Fruit fly (Drosophila melanogaster) whole organism, embryonic: ENCODE results near the gene CG11598.

Experiments
- Atf-2 ChIP-seq: fragments of 200-800 bp; sonication (Bioruptor generic); optimal IDR thresholded peaks from 2 replicates; lab custom pipeline; 2016; ENCODE audit warnings: missing biosample characterization, missing genetic modification characterization
- Bgb ChIP-seq: fragments of 200-800 bp; sonication (Bioruptor generic); IDR thresholded peaks from 2 replicates; pipeline ENCODE4 v1.3.6; 2022; ENCODE audit warnings: missing biosample characterization, missing genetic modification characterization; ENCODE audit not compliant: partially characterized antibody
- BtbVII ChIP-seq: fragments of 200-800 bp; sonication (Bioruptor generic); optimal IDR thresholded peaks from 3 replicates; lab custom pipeline; 2017; ENCODE audit warnings: missing biosample characterization, mild to moderate bottlenecking, missing genetic modification characterization
- CG10321 ChIP-seq: fragments of 200-800 bp; sonication (Bioruptor generic); IDR thresholded peaks from 2 replicates; pipeline ENCODE4 v1.3.6; 2022; ENCODE audit warnings: missing biosample characterization, missing genetic modification characterization
- CG11398 ChIP-seq: fragments of 200-800 bp; sonication (Bioruptor generic); optimal IDR thresholded peaks from 2 replicates; lab custom pipeline; 2016; ENCODE audit warnings: missing biosample characterization, missing genetic modification characterization
- CG12744 ChIP-seq: fragments of 200-800 bp; sonication (Bioruptor generic); optimal IDR thresholded peaks from 2 replicates; lab custom pipeline; 2016; ENCODE audit warnings: missing biosample characterization, missing genetic modification characterization
- CG14965 ChIP-seq: fragments of 200-800 bp; sonication (Bioruptor generic); optimal IDR thresholded peaks from 2 replicates; lab custom pipeline; 2016; ENCODE audit warnings: missing biosample characterization, missing genetic modification characterization, borderline replicate concordance
- CG15269 ChIP-seq: fragments of 200-800 bp; sonication (Bioruptor generic); optimal IDR thresholded peaks from 2 replicates; lab custom pipeline; 2018; ENCODE audit warnings: missing biosample characterization, mild to moderate bottlenecking, missing genetic modification characterization, moderate library complexity
- CG1792 ChIP-seq: fragments of 200-800 bp; sonication (Bioruptor generic); optimal IDR thresholded peaks from 2 replicates; lab custom pipeline; 2016; ENCODE audit warnings: missing biosample characterization, missing genetic modification characterization
- CG18011 ChIP-seq: fragments of 200-800 bp; sonication (Bioruptor generic); optimal IDR thresholded peaks from 2 replicates; lab custom pipeline; 2017; ENCODE audit warnings: missing biosample characterization, missing genetic modification characterization, mild to moderate bottlenecking, moderate library complexity, missing genotype
- CG2120 ChIP-seq: fragments of 200-800 bp; sonication (Bioruptor generic); optimal IDR thresholded peaks from 3 replicates; lab custom pipeline; 2016; ENCODE audit warnings: missing biosample characterization, missing genetic modification characterization
- CG3163 ChIP-seq: fragments of 200-800 bp; sonication (Bioruptor generic); optimal IDR thresholded peaks from 3 replicates; lab custom pipeline; 2016; ENCODE audit warnings: missing biosample characterization, missing genetic modification characterization
- CG34376 ChIP-seq: fragments of 200-800 bp; sonication (Bioruptor generic); optimal IDR thresholded peaks from 2 replicates; lab custom pipeline; 2018; ENCODE audit warnings: missing biosample characterization, mild to moderate bottlenecking, missing genetic modification characterization
- CG4282 ChIP-seq: fragments of 200-800 bp; sonication (Bioruptor generic); optimal IDR thresholded peaks from 2 replicates; lab custom pipeline; 2016; ENCODE audit warnings: missing biosample characterization, missing genetic modification characterization
- CG4328 ChIP-seq: fragments of 200-800 bp; sonication (Bioruptor generic); optimal IDR thresholded peaks from 3 replicates; lab custom pipeline; 2017; ENCODE audit warnings: missing biosample characterization, missing genetic modification reagents, missing genetic modification characterization
- CG6654 ChIP-seq: fragments of 200-800 bp; sonication (Bioruptor generic); optimal IDR thresholded peaks from 2 replicates; lab custom pipeline; 2017; ENCODE audit warnings: missing biosample characterization, mild to moderate bottlenecking, missing genetic modification characterization
- CG8290 ChIP-seq, 3 experiments: fragments of 200-800 bp; sonication (Bioruptor generic); optimal IDR thresholded peaks; 2 replicates each; lab custom pipeline; 2016 to 2019; ENCODE audit warnings: missing biosample characterization in 3 of 3, missing genetic modification characterization in 3 of 3, mild to moderate bottlenecking in 2 of 3, moderate library complexity in 1 of 3
- CG9437 ChIP-seq: fragments of 200-800 bp; sonication (Bioruptor generic); optimal IDR thresholded peaks from 2 replicates; lab custom pipeline; 2018; ENCODE audit warnings: missing biosample characterization, mild to moderate bottlenecking, missing genetic modification characterization
- D ChIP-seq, 2 experiments: fragments of 200-800 bp in 1 of 2; fragments of >200 bp in 1 of 2; sonication (Bioruptor generic) in 1 of 2; optimal IDR thresholded peaks; 2 replicates in 1 of 2; 3 replicates in 1 of 2; lab custom pipeline; 2017; ENCODE audit warnings: mild to moderate bottlenecking in 1 of 2, missing biosample characterization in 1 of 2, missing genetic modification characterization in 1 of 2, missing genetic modification reagents in 1 of 2
- Dek ChIP-seq: fragments of 200-800 bp; sonication (Bioruptor generic); optimal IDR thresholded peaks from 3 replicates; lab custom pipeline; 2019; ENCODE audit warnings: missing biosample characterization, mild to moderate bottlenecking, missing genetic modification characterization, moderate library complexity
- Doc3 ChIP-seq: fragments of 200-800 bp; sonication (Bioruptor generic); IDR thresholded peaks from 3 replicates; pipeline ENCODE4 v1.3.6; 2022; ENCODE audit warnings: missing biosample characterization, missing genetic modification characterization; ENCODE audit not compliant: partially characterized antibody
- Fer2 ChIP-seq: fragments of 200-800 bp; sonication (Bioruptor generic); optimal IDR thresholded peaks from 2 replicates; lab custom pipeline; 2018; ENCODE audit warnings: missing biosample characterization, mild to moderate bottlenecking, missing genetic modification characterization, moderate library complexity
- Gug ChIP-seq: fragments of 200-800 bp; sonication (Bioruptor generic); IDR thresholded peaks from 4 replicates; pipeline ENCODE4 v1.3.6; 2022; ENCODE audit warnings: missing biosample characterization, missing genetic modification characterization
- Hand ChIP-seq: fragments of 200-800 bp; sonication (Bioruptor generic); optimal IDR thresholded peaks from 2 replicates; lab custom pipeline; 2017; ENCODE audit warnings: mild to moderate bottlenecking, missing biosample characterization, missing genetic modification reagents, missing genetic modification characterization
- Lhr ChIP-seq: fragments of 200-800 bp; sonication (Bioruptor generic); optimal IDR thresholded peaks from 3 replicates; lab custom pipeline; 2017; ENCODE audit warnings: mild to moderate bottlenecking, missing biosample characterization, missing genetic modification reagents, missing genetic modification characterization
- Max ChIP-seq: fragments of 200-800 bp; sonication (Bioruptor generic); optimal IDR thresholded peaks from 2 replicates; lab custom pipeline; 2016; ENCODE audit warnings: missing biosample characterization, mild to moderate bottlenecking, missing genetic modification characterization
- Mes4 ChIP-seq: fragments of 200-800 bp; sonication (Bioruptor generic); optimal IDR thresholded peaks from 2 replicates; lab custom pipeline; 2016; ENCODE audit warnings: missing biosample characterization, missing genetic modification characterization
- Neu2 ChIP-seq: fragments of 200-800 bp; sonication (Bioruptor generic); optimal IDR thresholded peaks from 3 replicates; lab custom pipeline; 2016; ENCODE audit warnings: missing biosample characterization, missing genetic modification characterization, borderline replicate concordance
- PHDP ChIP-seq: fragments of 200-800 bp; sonication (Bioruptor generic); optimal IDR thresholded peaks from 3 replicates; lab custom pipeline; 2018; ENCODE audit warnings: missing biosample characterization, mild to moderate bottlenecking, missing genetic modification characterization, moderate library complexity
- Ravus ChIP-seq: fragments of 200-800 bp; sonication (Bioruptor generic); IDR thresholded peaks from 2 replicates; pipeline ENCODE4 v1.3.6; 2022; ENCODE audit warnings: missing biosample characterization, missing genetic modification characterization
- Vsx1 ChIP-seq: fragments of 200-800 bp; sonication (Bioruptor generic); optimal IDR thresholded peaks from 2 replicates; lab custom pipeline; 2017; ENCODE audit warnings: missing biosample characterization, mild to moderate bottlenecking, missing genetic modification characterization, missing genetic modification reagents
- ato ChIP-seq: fragments of 200-800 bp; sonication (Bioruptor generic); IDR thresholded peaks from 2 replicates; pipeline ENCODE4 v1.3.6; 2022; ENCODE audit warnings: missing biosample characterization, missing genetic modification characterization; ENCODE audit not compliant: partially characterized antibody
- bcd ChIP-seq: fragments of 200-800 bp; sonication (Bioruptor generic); optimal IDR thresholded peaks from 2 replicates; lab custom pipeline; 2017; ENCODE audit warnings: missing biosample characterization, mild to moderate bottlenecking, missing genetic modification characterization
- chif ChIP-seq, 2 experiments: fragments of 200-800 bp; sonication (Bioruptor generic); optimal IDR thresholded peaks; 3 replicates each; lab custom pipeline; 2016; ENCODE audit warnings: missing biosample characterization in 2 of 2, missing genetic modification characterization in 2 of 2
- chm ChIP-seq: fragments of 200-800 bp; sonication (Bioruptor generic); IDR thresholded peaks from 2 replicates; pipeline ENCODE4 v1.3.6; 2022; ENCODE audit warnings: missing biosample characterization, missing genetic modification characterization
- dm ChIP-seq: fragments of 200-800 bp; sonication (Bioruptor generic); optimal IDR thresholded peaks from 3 replicates; lab custom pipeline; 2016; ENCODE audit warnings: missing biosample characterization, missing genetic modification characterization
- exex ChIP-seq: fragments of 200-800 bp; sonication (Bioruptor generic); optimal IDR thresholded peaks from 4 replicates; lab custom pipeline; 2018; ENCODE audit warnings: missing biosample characterization, mild to moderate bottlenecking, missing genetic modification characterization, moderate library complexity
- ftz-f1 ChIP-seq: fragments of 200-800 bp; sonication (Bioruptor generic); optimal IDR thresholded peaks from 2 replicates; lab custom pipeline; 2016; ENCODE audit warnings: missing biosample characterization, missing genetic modification characterization
- gem ChIP-seq: fragments of 200-800 bp; sonication (Bioruptor generic); optimal IDR thresholded peaks from 2 replicates; lab custom pipeline; 2019; ENCODE audit warnings: missing biosample characterization, mild to moderate bottlenecking, missing genetic modification characterization, moderate library complexity
- gsb ChIP-seq: fragments of 200-800 bp; sonication (Bioruptor generic); IDR thresholded peaks from 2 replicates; pipeline ENCODE4 v1.3.6; 2022; ENCODE audit warnings: missing biosample characterization, missing genetic modification characterization
- her ChIP-seq: fragments of 200-800 bp; sonication (Bioruptor generic); optimal IDR thresholded peaks from 2 replicates; lab custom pipeline; 2016; ENCODE audit warnings: missing biosample characterization, missing genetic modification characterization
- hkb ChIP-seq, 2 experiments: fragments of 200-800 bp in 1 of 2; fragments of >200 bp in 1 of 2; sonication (Bioruptor generic) in 1 of 2; IDR thresholded peaks in 1 of 2; optimal IDR thresholded peaks in 1 of 2; 2 replicates each; pipeline versions ENCODE4 v1.3.6 to Lab custom; 2017 to 2022; ENCODE audit warnings: missing biosample characterization in 1 of 2, missing genetic modification characterization in 1 of 2
- mld ChIP-seq: fragments of 200-800 bp; sonication (Bioruptor generic); IDR thresholded peaks from 3 replicates; pipeline ENCODE4 v1.3.6; 2022; ENCODE audit warnings: missing biosample characterization, missing genetic modification characterization; ENCODE audit not compliant: partially characterized antibody
- pb ChIP-seq: fragments of 200-800 bp; sonication (Bioruptor generic); optimal IDR thresholded peaks from 3 replicates; lab custom pipeline; 2016; ENCODE audit warnings: missing biosample characterization, missing genetic modification characterization
- pita ChIP-seq: fragments of 200-800 bp; sonication (Bioruptor generic); optimal IDR thresholded peaks from 2 replicates; lab custom pipeline; 2017; ENCODE audit warnings: missing biosample characterization, mild to moderate bottlenecking, missing genetic modification characterization
- pzg ChIP-seq: fragments of 200-800 bp; sonication (Bioruptor generic); optimal IDR thresholded peaks from 3 replicates; lab custom pipeline; 2018; ENCODE audit warnings: missing biosample characterization, mild to moderate bottlenecking, missing genetic modification characterization, moderate library complexity
- row ChIP-seq: fragments of 200-800 bp; sonication (Bioruptor generic); IDR thresholded peaks from 3 replicates; pipeline ENCODE4 v1.3.6; 2022; ENCODE audit warnings: missing biosample characterization, missing genetic modification characterization
- tna ChIP-seq: fragments of 200-800 bp; sonication (Bioruptor generic); IDR thresholded peaks from 2 replicates; pipeline ENCODE4 v1.3.6; 2022; ENCODE audit warnings: missing biosample characterization, missing genetic modification characterization; ENCODE audit not compliant: partially characterized antibody

The CG11598 gene

dm6 chr3R:12627691-12628148, 7.0 kb upstream of the CG11598 start, which contains the start of the genes Vha55 and Snx3 (continued):
- TF ChIP-seq CG4328 = no peak
- peak; percentile 98 for TF ChIP-seq pita
- no peak for TF ChIP-seq Ravus (GFP tag; lab: Robert Waterston, UW)
- no peak for TF ChIP-seq CG15269 (tag; lab: Kevin White, UChicago)
- peak; percentile 67 to 73 for TF ChIP-seq chif (GFP tag; optimal IDR thresholded peaks at IDR 0.05; lab: Kevin White, UChicago)
- TF ChIP-seq pb (GFP tag; lab: Kevin White, UChicago) = peak; percentile 73
- TF ChIP-seq bcd (GFP tag; lab: Kevin White, UChicago) = peak; percentile 73
- TF ChIP-seq CG10321 (GFP tag; lab: Robert Waterston, UW) = no peak
- TF ChIP-seq Neu2 (GFP tag; lab: Kevin White, UChicago) = no peak
- TF ChIP-seq BtbVII (GFP tag; lab: Kevin White, UChicago) = peak; percentile 44
- no peak for TF ChIP-seq CG9437 (GFP tag; lab: Kevin White, UChicago)
- peak; percentile 99 for TF ChIP-seq Lhr (GFP tag; lab: Kevin White, UChicago)
- TF ChIP-seq CG6654 (GFP tag; lab: Kevin White, UChicago) = no peak
- peak; percentile 89 for TF ChIP-seq her (GFP tag; lab: Kevin White, UChicago)
- peak; percentile 0 for TF ChIP-seq CG1792 (GFP tag; lab: Kevin White, UChicago)
- peak; percentile 74 for TF ChIP-seq Dek (tag; lab: Kevin White, UChicago)
- peak; percentile 38 for TF ChIP-seq CG14965 (GFP tag; lab: Kevin White, UChicago)
- peak; percentile 7 for TF ChIP-seq exex
- no peak for TF ChIP-seq tna (GFP tag; lab: Robert Waterston, UW)
- peak; percentile 78 for TF ChIP-seq ftz-f1 (GFP tag; lab: Kevin White, UChicago)
- no peak for TF ChIP-seq D (optimal IDR thresholded peaks at IDR 0.05; lab: Kevin White, UChicago)
- TF ChIP-seq D (GFP tag; optimal IDR thresholded peaks at IDR 0.05; lab: Kevin White, UChicago) = no peak
- TF ChIP-seq Max (GFP tag; lab: Kevin White, UChicago) = peak; percentile 70
- TF ChIP-seq gem (tag; lab: Kevin White, UChicago) = peak; percentile 43
- TF ChIP-seq Mes4 (GFP tag; lab: Kevin White, UChicago) = peak; percentile 32
- peak; percentile 32 for TF ChIP-seq Hand (GFP tag; lab: Kevin White, UChicago)
- peak; percentile 76 for TF ChIP-seq CG12744 (GFP tag; lab: Kevin White, UChicago)
- TF ChIP-seq Vsx1 (GFP tag; lab: Kevin White, UChicago) = no peak
- peak; percentile 100 for TF ChIP-seq CG8290 (GFP tag; optimal IDR thresholded peaks at IDR 0.05; lab: Kevin White, UChicago)
- peak; percentile 83 to 99 for TF ChIP-seq CG8290 (tag; optimal IDR thresholded peaks at IDR 0.05; lab: Kevin White, UChicago)
- TF ChIP-seq CG2120 = peak; percentile 94
- TF ChIP-seq PHDP (tag; lab: Kevin White, UChicago) = peak; percentile 18
- no peak for TF ChIP-seq gsb
- peak; percentile 55 for TF ChIP-seq Atf-2 (GFP tag; lab: Kevin White, UChicago)
- TF ChIP-seq CG18011 = peak; percentile 56
- no peak for TF ChIP-seq row (GFP tag; lab: Robert Waterston, UW)
- TF ChIP-seq dm (GFP tag; lab: Kevin White, UChicago) = peak; percentile 97
- peak; percentile 18 for TF ChIP-seq Fer2 (tag; lab: Kevin White, UChicago)
- no peak for TF ChIP-seq Doc3 (GFP tag; lab: Robert Waterston, UW)
- no peak for TF ChIP-seq ato (GFP tag; lab: Robert Waterston, UW)
- peak; percentile 90 for TF ChIP-seq CG4282
- no peak for TF ChIP-seq chm (GFP tag; lab: Robert Waterston, UW)
- TF ChIP-seq pzg (GFP tag; lab: Kevin White, UChicago) = peak; percentile 100
- no peak for TF ChIP-seq mld (GFP tag; lab: Robert Waterston, UW)
- peak; percentile 58 for TF ChIP-seq CG11398 (GFP tag; lab: Kevin White, UChicago)
- peak; percentile 69 for TF ChIP-seq hkb (optimal IDR thresholded peaks at IDR 0.05; lab: Kevin White, UChicago)
- TF ChIP-seq hkb (GFP tag; IDR thresholded peaks at IDR 0.05; lab: Robert Waterston, UW) = no peak
- peak; percentile 78 for TF ChIP-seq Gug (GFP tag; lab: Robert Waterston, UW)
- peak; percentile 80 for TF ChIP-seq CG3163 (GFP tag; lab: Kevin White, UChicago)
- no peak for TF ChIP-seq Bgb (GFP tag; lab: Robert Waterston, UW)
- TF ChIP-seq CG34376 (GFP tag; lab: Kevin White, UChicago) = peak; percentile 46
